Worm (Caenorhabditis elegans) whole organism, L1 larva: Measurements from ENCODE around the gene srw-87.

Experiments
- C04F5.9 ChIP-seq: sonication (generic microtip); optimal IDR thresholded peaks from 2 replicates; lab custom pipeline; 2016; ENCODE audit warnings: missing genetic modification characterization, missing compliant biosample characterization
- Y116A8C.19 ChIP-seq: sonication (generic microtip); optimal IDR thresholded peaks from 2 replicates; lab custom pipeline; 2016; ENCODE audit warnings: missing compliant biosample characterization, missing genetic modification characterization, borderline replicate concordance
- alr-1 ChIP-seq: fragments of 200-800 bp; sonication (Bioruptor generic); optimal IDR thresholded peaks from 2 replicates; lab custom pipeline; 2018; ENCODE audit warnings: borderline replicate concordance, mild to moderate bottlenecking, missing genetic modification characterization, missing compliant biosample characterization
- aly-2 ChIP-seq: fragments of 150-350 bp; optimal IDR thresholded peaks from 2 replicates; lab custom pipeline; 2014; ENCODE audit warnings: missing biosample characterization, missing genetic modification characterization
- ama-1 ChIP-seq: fragments of 150-350 bp; optimal IDR thresholded peaks from 2 replicates; lab custom pipeline; 2014
- blmp-1 ChIP-seq: fragments of 150-350 bp; optimal IDR thresholded peaks from 2 replicates; lab custom pipeline; 2014; ENCODE audit warnings: missing biosample characterization, missing genetic modification characterization
- ceh-82 ChIP-seq, 3 experiments: fragments of 150-350 bp in 1 of 3; sonication (generic microtip) in 2 of 3; optimal IDR thresholded peaks; 2 replicates each; lab custom pipeline; 2014 to 2017; ENCODE audit warnings: missing biosample characterization in 3 of 3, missing genetic modification characterization in 3 of 3
- ceh-88 ChIP-seq: fragments of 200-800 bp; sonication (Bioruptor generic); IDR thresholded peaks from 2 replicates; pipeline ENCODE4 v1.3.6; 2022; ENCODE audit warnings: missing genetic modification characterization, missing compliant biosample characterization
- ceh-90 ChIP-seq: sonication (generic microtip); optimal IDR thresholded peaks from 2 replicates; lab custom pipeline; 2016; ENCODE audit warnings: missing genetic modification characterization, missing compliant biosample characterization
- dpl-1 ChIP-seq, 3 experiments: fragments of 150-350 bp in 2 of 3; sonication (generic microtip) in 1 of 3; optimal IDR thresholded peaks; 2 replicates each; lab custom pipeline; 2014 to 2017; ENCODE audit warnings: missing biosample characterization in 3 of 3, missing genetic modification characterization in 3 of 3, missing genetic modification reagents in 3 of 3
- dsc-1 ChIP-seq: sonication (generic microtip); optimal IDR thresholded peaks from 2 replicates; lab custom pipeline; 2016; ENCODE audit warnings: mild to moderate bottlenecking, missing genetic modification characterization, missing compliant biosample characterization
- efl-1 ChIP-seq, 4 experiments: fragments of 150-350 bp; optimal IDR thresholded peaks in 3 of 4; peaks in 1 of 4; 1 replicate in 1 of 4; 2 replicates in 3 of 4; lab custom pipeline; 2014; ENCODE audit warnings: missing biosample characterization in 2 of 4, missing genetic modification characterization in 2 of 4, missing genetic modification reagents in 2 of 4
- efl-3 ChIP-seq: fragments of 200-800 bp; sonication (Bioruptor generic); optimal IDR thresholded peaks from 2 replicates; lab custom pipeline; 2018; ENCODE audit warnings: mild to moderate bottlenecking, missing genetic modification characterization, missing compliant biosample characterization
- egl-13 ChIP-seq: sonication (generic microtip); optimal IDR thresholded peaks from 2 replicates; lab custom pipeline; 2016; ENCODE audit warnings: missing genotype, missing genetic modification reagents, missing genetic modification characterization, missing compliant biosample characterization
- egl-27 ChIP-seq, 2 experiments: fragments of 150-350 bp in 1 of 2; sonication (generic microtip); optimal IDR thresholded peaks; 3 replicates each; lab custom pipeline; 2017 to 2018; ENCODE audit warnings: missing biosample characterization in 2 of 2, missing genetic modification characterization in 2 of 2, missing genetic modification reagents in 2 of 2
- ets-5 ChIP-seq: fragments of 200-800 bp; sonication (Bioruptor generic); IDR thresholded peaks from 2 replicates; pipeline ENCODE4 v1.3.6; 2022; ENCODE audit warnings: missing genetic modification characterization, missing compliant biosample characterization
- fkh-4 ChIP-seq: sonication (generic microtip); optimal IDR thresholded peaks from 2 replicates; lab custom pipeline; 2016; ENCODE audit warnings: missing compliant biosample characterization, missing genetic modification characterization, borderline replicate concordance
- fkh-8 ChIP-seq: sonication (generic microtip); optimal IDR thresholded peaks from 2 replicates; lab custom pipeline; 2016; ENCODE audit warnings: mild to moderate bottlenecking, missing genetic modification characterization, missing compliant biosample characterization
- fos-1 ChIP-seq: fragments of 150-350 bp; optimal IDR thresholded peaks from 2 replicates; lab custom pipeline; 2014; ENCODE audit warnings: missing biosample characterization, missing genetic modification characterization
- grh-1 ChIP-seq: fragments of 200-800 bp; sonication (Bioruptor generic); IDR thresholded peaks from 2 replicates; pipeline ENCODE4 v1.3.6; 2022; ENCODE audit warnings: missing genetic modification reagents, missing genetic modification characterization, missing compliant biosample characterization
- hlh-4 ChIP-seq: sonication (generic microtip); optimal IDR thresholded peaks from 2 replicates; lab custom pipeline; 2016; ENCODE audit warnings: mild to moderate bottlenecking, missing genetic modification characterization, missing compliant biosample characterization
- irx-1 ChIP-seq: sonication (generic microtip); optimal IDR thresholded peaks from 2 replicates; lab custom pipeline; 2016; ENCODE audit warnings: missing genetic modification characterization, missing compliant biosample characterization
- isw-1 ChIP-seq: fragments of 200-800 bp; sonication (Bioruptor generic); IDR thresholded peaks from 2 replicates; pipeline ENCODE4 v1.3.6; 2022; ENCODE audit warnings: missing genetic modification characterization, missing compliant biosample characterization
- lin-13 ChIP-seq: fragments of 150-350 bp; optimal IDR thresholded peaks from 2 replicates; lab custom pipeline; 2014; ENCODE audit warnings: missing biosample characterization, missing genetic modification reagents, missing genetic modification characterization
- lin-14 ChIP-seq: fragments of 200-800 bp; sonication (Bioruptor generic); optimal IDR thresholded peaks from 2 replicates; lab custom pipeline; 2018; ENCODE audit warnings: mild to moderate bottlenecking, missing genetic modification characterization, moderate library complexity, missing compliant biosample characterization
- lin-15B ChIP-seq: fragments of 150-350 bp; sonication (generic microtip); optimal IDR thresholded peaks from 3 replicates; lab custom pipeline; 2014; ENCODE audit warnings: missing biosample characterization, missing genetic modification characterization
- lin-35 ChIP-seq, 2 experiments: fragments of 150-350 bp; optimal IDR thresholded peaks; 2 replicates each; lab custom pipeline; 2014; ENCODE audit warnings: missing biosample characterization in 2 of 2, missing genetic modification characterization in 2 of 2, missing genetic modification reagents in 2 of 2
- mep-1 ChIP-seq: fragments of 150-350 bp; optimal IDR thresholded peaks from 2 replicates; lab custom pipeline; 2014; ENCODE audit warnings: missing biosample characterization, missing genetic modification characterization
- nhr-12 ChIP-seq: sonication (generic microtip); optimal IDR thresholded peaks from 2 replicates; lab custom pipeline; 2017; ENCODE audit warnings: missing biosample characterization, missing genetic modification characterization
- nhr-19 ChIP-seq: fragments of 200-800 bp; sonication (Bioruptor generic); conservative IDR thresholded peaks from 2 replicates; pipeline ENCODE4 v1.3.6; 2022; ENCODE audit warnings: missing genetic modification characterization, missing compliant biosample characterization
- nhr-20 ChIP-seq: sonication (generic microtip); optimal IDR thresholded peaks from 2 replicates; lab custom pipeline; 2016; ENCODE audit warnings: mild to moderate bottlenecking, missing genetic modification characterization, missing compliant biosample characterization
- nhr-28 ChIP-seq: fragments of 150-350 bp; optimal IDR thresholded peaks from 2 replicates; lab custom pipeline; 2014; ENCODE audit warnings: missing biosample characterization, missing genetic modification characterization
- nhr-47 ChIP-seq: sonication (generic microtip); optimal IDR thresholded peaks from 2 replicates; lab custom pipeline; 2016; ENCODE audit warnings: mild to moderate bottlenecking, missing genetic modification characterization, moderate library complexity, missing compliant biosample characterization
- nhr-71 ChIP-seq: sonication (generic microtip); optimal IDR thresholded peaks from 2 replicates; lab custom pipeline; 2016; ENCODE audit warnings: mild to moderate bottlenecking, missing genetic modification characterization, moderate library complexity, missing compliant biosample characterization
- nhr-76 ChIP-seq: sonication (generic microtip); optimal IDR thresholded peaks from 2 replicates; lab custom pipeline; 2017; ENCODE audit warnings: missing biosample characterization, missing genetic modification characterization
- nhr-77 ChIP-seq: fragments of 150-350 bp; optimal IDR thresholded peaks from 2 replicates; lab custom pipeline; 2014; ENCODE audit warnings: missing biosample characterization, missing genetic modification characterization
- nhr-84 ChIP-seq: sonication (generic microtip); optimal IDR thresholded peaks from 2 replicates; lab custom pipeline; 2017; ENCODE audit warnings: missing biosample characterization, missing genetic modification characterization
- nhr-85 ChIP-seq: sonication (generic microtip); peaks from one replicate; lab custom pipeline; 2016; ENCODE audit warnings: missing genetic modification characterization, inconsistent platforms, missing compliant biosample characterization
- pax-3 ChIP-seq: fragments of 200-800 bp; sonication (Bioruptor generic); optimal IDR thresholded peaks from 2 replicates; lab custom pipeline; 2018; ENCODE audit warnings: mild to moderate bottlenecking, missing genetic modification characterization, moderate library complexity, missing compliant biosample characterization
- pqm-1 ChIP-seq: sonication (generic microtip); optimal IDR thresholded peaks from 3 replicates; lab custom pipeline; 2017; ENCODE audit warnings: missing biosample characterization, missing genetic modification characterization
- skn-1 ChIP-seq: fragments of 150-350 bp; optimal IDR thresholded peaks from 2 replicates; lab custom pipeline; 2014; ENCODE audit warnings: missing biosample characterization, missing genetic modification characterization
- snpc-4 ChIP-seq: fragments of 150-350 bp; optimal IDR thresholded peaks from 2 replicates; lab custom pipeline; 2014; ENCODE audit warnings: missing biosample characterization, missing genetic modification characterization
- snu-23 ChIP-seq: sonication (generic microtip); optimal IDR thresholded peaks from 2 replicates; lab custom pipeline; 2016; ENCODE audit warnings: missing genetic modification characterization, missing compliant biosample characterization
- sptf-1 ChIP-seq: fragments of 150-350 bp; optimal IDR thresholded peaks from 2 replicates; lab custom pipeline; 2014; ENCODE audit warnings: missing biosample characterization, missing genetic modification characterization
- sup-37 ChIP-seq: fragments of 200-800 bp; sonication (Bioruptor generic); optimal IDR thresholded peaks from 2 replicates; lab custom pipeline; 2018; ENCODE audit warnings: mild to moderate bottlenecking, missing genetic modification characterization, missing compliant biosample characterization
- swsn-7 ChIP-seq: sonication (generic microtip); optimal IDR thresholded peaks from 2 replicates; lab custom pipeline; 2016; ENCODE audit warnings: missing genetic modification characterization, missing compliant biosample characterization
- tbx-2 ChIP-seq: sonication (generic microtip); optimal IDR thresholded peaks from 2 replicates; lab custom pipeline; 2016; ENCODE audit warnings: missing genetic modification characterization, missing compliant biosample characterization
- tlp-1 ChIP-seq: fragments of 150-350 bp; optimal IDR thresholded peaks from 2 replicates; lab custom pipeline; 2014; ENCODE audit warnings: missing biosample characterization, missing genetic modification characterization
- unc-130 ChIP-seq: fragments of 150-350 bp; optimal IDR thresholded peaks from 2 replicates; lab custom pipeline; 2017; ENCODE audit warnings: missing biosample characterization, missing genetic modification characterization, inconsistent platforms
- unc-98 ChIP-seq: fragments of 200-800 bp; sonication (Bioruptor generic); IDR thresholded peaks from 2 replicates; pipeline ENCODE4 v1.3.6; 2022; ENCODE audit warnings: missing genetic modification characterization, missing compliant biosample characterization
- vab-15 ChIP-seq: sonication (generic microtip); optimal IDR thresholded peaks from 2 replicates; lab custom pipeline; 2017; ENCODE audit warnings: missing genotype, mild to moderate bottlenecking, missing genetic modification characterization, missing compliant biosample characterization
- zag-1 ChIP-seq: fragments of 150-350 bp; optimal IDR thresholded peaks from 2 replicates; lab custom pipeline; 2014; ENCODE audit warnings: missing biosample characterization, missing genetic modification characterization
- ztf-4 ChIP-seq: fragments of 150-350 bp; optimal IDR thresholded peaks from 2 replicates; lab custom pipeline; 2014; ENCODE audit warnings: missing biosample characterization, missing genetic modification characterization

The srw-87 gene

DNA sequence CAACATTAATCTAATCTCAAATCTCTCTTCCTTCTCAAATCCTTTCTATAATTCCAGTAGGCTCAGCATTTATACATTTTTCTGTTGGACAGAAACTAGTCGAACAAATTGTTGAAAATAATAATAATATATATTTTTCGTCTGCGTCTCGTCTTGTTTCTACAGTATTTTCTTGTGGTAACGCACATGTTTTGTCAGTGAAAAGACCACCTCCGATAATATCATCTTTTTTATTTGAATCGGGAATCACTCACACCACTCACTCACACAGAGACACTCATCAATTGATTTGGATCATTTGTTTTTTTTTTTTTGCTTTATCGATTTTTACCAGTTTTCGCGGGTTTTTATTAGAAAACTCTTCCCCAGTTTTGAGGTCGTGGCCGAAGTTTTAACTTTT, 18.2 kb downstream of the srw-87 start (continued):
- TF ChIP-seq skn-1 (tag; lab: Kevin White, UChicago): peak; percentile 44
- TF ChIP-seq lin-13 (GFP tag; lab: Kevin White, UChicago): no peak
- no peak for TF ChIP-seq tlp-1 (tag; lab: Kevin White, UChicago)
- no peak for TF ChIP-seq pqm-1 (tag; lab: Kevin White, UChicago)
- TF ChIP-seq alr-1 (tag; lab: Kevin White, UChicago): no peak
- TF ChIP-seq fos-1: no peak
- TF ChIP-seq mep-1 (tag; lab: Kevin White, UChicago): peak; percentile 40
- TF ChIP-seq ama-1 (lab: Kevin White, UChicago): no peak
- peak; percentile 18 for TF ChIP-seq nhr-85 (tag; lab: Kevin White, UChicago)
- no peak for TF ChIP-seq unc-130 (tag; lab: Kevin White, UChicago)
- no peak for TF ChIP-seq C04F5.9
- TF ChIP-seq snu-23 (GFP tag; lab: Kevin White, UChicago): peak; percentile 18
- TF ChIP-seq efl-3 (GFP tag; lab: Kevin White, UChicago): no peak
- TF ChIP-seq ceh-90: no peak
- no peak for TF ChIP-seq swsn-7 (tag; lab: Kevin White, UChicago)
- TF ChIP-seq nhr-84 (tag; lab: Kevin White, UChicago): no peak
- peak in 1 of 2 experiments; percentile 6 for TF ChIP-seq lin-35 (GFP tag; optimal IDR thresholded peaks at IDR 0.05; lab: Kevin White, UChicago)
- TF ChIP-seq sptf-1 (tag; lab: Kevin White, UChicago): no peak
- no peak for TF ChIP-seq pax-3 (tag; lab: Kevin White, UChicago)
- no peak for TF ChIP-seq ets-5 (GFP tag; lab: Robert Waterston, UW)
- TF ChIP-seq dpl-1 (GFP tag; optimal IDR thresholded peaks at IDR 0.05; lab: Kevin White, UChicago): no peak
- TF ChIP-seq zag-1 (tag; lab: Kevin White, UChicago): no peak
- TF ChIP-seq blmp-1 (tag; lab: Kevin White, UChicago): peak; percentile 55
- TF ChIP-seq tbx-2 (tag; lab: Kevin White, UChicago): no peak
- no peak for TF ChIP-seq aly-2 (tag; lab: Kevin White, UChicago)
- no peak for TF ChIP-seq nhr-12 (tag; lab: Kevin White, UChicago)
- TF ChIP-seq nhr-47 (tag; lab: Kevin White, UChicago): no peak
- no peak for TF ChIP-seq nhr-28 (tag; lab: Kevin White, UChicago)
- TF ChIP-seq irx-1 (tag; lab: Kevin White, UChicago): no peak
- no peak for TF ChIP-seq nhr-71 (tag; lab: Kevin White, UChicago)
- TF ChIP-seq lin-14: peak; percentile 52
- TF ChIP-seq dsc-1 (tag; lab: Kevin White, UChicago): no peak
- TF ChIP-seq fkh-4 (tag; lab: Kevin White, UChicago): no peak
- no peak for TF ChIP-seq ceh-88 (GFP tag; lab: Robert Waterston, UW)
- TF ChIP-seq ceh-82 (tag; optimal IDR thresholded peaks at IDR 0.05; lab: Kevin White, UChicago): no peak
- no peak for TF ChIP-seq nhr-20 (tag; lab: Kevin White, UChicago)
- TF ChIP-seq Y116A8C.19 (tag; lab: Kevin White, UChicago): no peak
- TF ChIP-seq egl-13: no peak
- TF ChIP-seq ztf-4 (tag; lab: Kevin White, UChicago): no peak
- TF ChIP-seq grh-1 (GFP tag; lab: Robert Waterston, UW): no peak
- no peak for TF ChIP-seq vab-15 (tag; lab: Kevin White, UChicago)
- TF ChIP-seq unc-98 (GFP tag; lab: Robert Waterston, UW): no peak
- no peak for TF ChIP-seq fkh-8 (tag; lab: Kevin White, UChicago)
- no peak for TF ChIP-seq nhr-77

DNA sequence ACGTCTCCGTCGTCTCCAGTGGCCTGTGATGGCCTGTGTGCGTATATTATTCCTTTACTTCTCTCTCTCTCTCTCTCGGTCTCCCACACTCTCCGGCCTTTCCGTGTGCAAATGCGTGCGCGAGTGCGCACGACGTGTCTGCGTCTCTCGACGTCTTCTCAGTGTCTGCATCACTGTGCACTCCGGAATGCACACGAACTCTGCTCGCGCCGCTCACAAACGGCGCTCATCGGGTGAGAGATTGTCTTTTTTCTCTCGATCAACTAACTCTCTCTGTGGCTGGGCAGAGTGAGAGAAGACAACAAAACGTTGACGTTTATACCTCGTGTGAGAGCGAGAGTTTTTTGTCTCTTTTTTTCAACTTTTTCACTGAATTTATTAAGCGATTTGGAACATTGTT, 19.5 kb downstream of the srw-87 start:
- TF ChIP-seq fkh-8 (tag; lab: Kevin White, UChicago): peak; percentile 94
- peak; percentile 84 to 93 for TF ChIP-seq efl-1 (optimal IDR thresholded peaks at IDR 0.05; lab: Kevin White, UChicago)
- TF ChIP-seq efl-1 (GFP tag; optimal IDR thresholded peaks at IDR 0.05 in 1 of 2; lab: Kevin White, UChicago): peak; percentile 57 to 96
- TF ChIP-seq nhr-76 (tag; lab: Kevin White, UChicago): no peak
- TF ChIP-seq ztf-4 (tag; lab: Kevin White, UChicago): peak; percentile 67
- peak; percentile 86 for TF ChIP-seq snpc-4 (tag; lab: Kevin White, UChicago)
- no peak for TF ChIP-seq hlh-4 (tag; lab: Kevin White, UChicago)
- TF ChIP-seq lin-15B: peak; percentile 12
- peak; percentile 42 to 83 for TF ChIP-seq egl-27 (tag; optimal IDR thresholded peaks at IDR 0.05; lab: Kevin White, UChicago)
- TF ChIP-seq dpl-1 (GFP tag; optimal IDR thresholded peaks at IDR 0.05; lab: Kevin White, UChicago): peak; percentile 53 to 62 (median 56)
- peak; percentile 76 for TF ChIP-seq isw-1 (GFP tag; lab: Robert Waterston, UW)
- peak; percentile 84 for TF ChIP-seq nhr-19 (GFP tag; lab: Robert Waterston, UW)
- no peak for TF ChIP-seq nhr-28 (tag; lab: Kevin White, UChicago)
- peak; percentile 61 for TF ChIP-seq sup-37 (GFP tag; lab: Kevin White, UChicago)
- peak; percentile 75 for TF ChIP-seq lin-13 (GFP tag; lab: Kevin White, UChicago)
- no peak for TF ChIP-seq pqm-1 (tag; lab: Kevin White, UChicago)
- no peak for TF ChIP-seq unc-130 (tag; lab: Kevin White, UChicago)
